Fruit fly (Drosophila melanogaster) whole organism, embryonic: ENCODE data around the gene Rbp6.
A peak's percentile ranks its signal among the peaks of the same experiment; 100 is the strongest.

Source experiments
- CG11398 ChIP-seq: fragments of 200-800 bp; sonication (Bioruptor generic); optimal IDR thresholded peaks from 2 replicates; lab custom pipeline; 2016; ENCODE audit warnings: missing biosample characterization, missing genetic modification characterization
- CG11504 ChIP-seq: fragments of 200-800 bp; sonication (Bioruptor generic); optimal IDR thresholded peaks from 3 replicates; lab custom pipeline; 2019; ENCODE audit warnings: missing biosample characterization, mild to moderate bottlenecking, missing genetic modification characterization, moderate library complexity
- CG11695 ChIP-seq: fragments of 200-800 bp; sonication (Bioruptor generic); IDR thresholded peaks from 3 replicates; pipeline ENCODE4 v1.3.6; 2022; ENCODE audit warnings: missing biosample characterization, missing genetic modification characterization
- CG14710 ChIP-seq: fragments of 200-800 bp; sonication (Bioruptor generic); optimal IDR thresholded peaks from 3 replicates; lab custom pipeline; 2019; ENCODE audit warnings: missing biosample characterization, mild to moderate bottlenecking, missing genetic modification characterization, moderate library complexity
- CG15269 ChIP-seq: fragments of 200-800 bp; sonication (Bioruptor generic); optimal IDR thresholded peaks from 2 replicates; lab custom pipeline; 2018; ENCODE audit warnings: missing biosample characterization, mild to moderate bottlenecking, missing genetic modification characterization, moderate library complexity
- CG1603 ChIP-seq: fragments of 200-800 bp; sonication (Bioruptor generic); optimal IDR thresholded peaks from 2 replicates; lab custom pipeline; 2019; ENCODE audit warnings: missing biosample characterization, mild to moderate bottlenecking, missing genetic modification characterization, moderate library complexity
- CG18011 ChIP-seq: fragments of 200-800 bp; sonication (Bioruptor generic); optimal IDR thresholded peaks from 2 replicates; lab custom pipeline; 2017; ENCODE audit warnings: missing biosample characterization, missing genetic modification characterization, mild to moderate bottlenecking, moderate library complexity, missing genotype
- CG18262 ChIP-seq: fragments of 200-800 bp; optimal IDR thresholded peaks from 3 replicates; lab custom pipeline; 2019; ENCODE audit warnings: missing biosample characterization, mild to moderate bottlenecking, missing genetic modification characterization, moderate library complexity
- CG18599 ChIP-seq: fragments of 200-800 bp; sonication (Bioruptor generic); optimal IDR thresholded peaks from 3 replicates; lab custom pipeline; 2017; ENCODE audit warnings: missing biosample characterization, missing genetic modification characterization, mild to moderate bottlenecking, moderate library complexity, missing genetic modification reagents
- CG18619 ChIP-seq: fragments of 200-800 bp; sonication (Bioruptor generic); optimal IDR thresholded peaks from 3 replicates; lab custom pipeline; 2017; ENCODE audit warnings: missing biosample characterization, mild to moderate bottlenecking, missing genetic modification characterization
- CG2199 ChIP-seq: fragments of 200-800 bp; sonication (Bioruptor generic); IDR thresholded peaks from 3 replicates; pipeline ENCODE4 v1.3.6; 2022; ENCODE audit warnings: missing biosample characterization, missing genetic modification characterization
- CG2678 ChIP-seq: fragments of 200-800 bp; sonication (Bioruptor generic); optimal IDR thresholded peaks from 3 replicates; lab custom pipeline; 2019; ENCODE audit warnings: missing biosample characterization, mild to moderate bottlenecking, missing genetic modification characterization, moderate library complexity
- CG2712 ChIP-seq: fragments of 200-800 bp; optimal IDR thresholded peaks from 3 replicates; lab custom pipeline; 2019; ENCODE audit warnings: missing biosample characterization, mild to moderate bottlenecking, missing genetic modification characterization, moderate library complexity
- CG30403 ChIP-seq: fragments of 200-800 bp; sonication (Bioruptor generic); optimal IDR thresholded peaks from 3 replicates; lab custom pipeline; 2016; ENCODE audit warnings: missing biosample characterization, missing genetic modification characterization
- CG31441 ChIP-seq: fragments of 200-800 bp; sonication (Bioruptor generic); IDR thresholded peaks from 2 replicates; pipeline ENCODE4 v1.3.6; 2022; ENCODE audit warnings: missing biosample characterization, missing genetic modification characterization
- CG3995 ChIP-seq: fragments of 200-800 bp; sonication (Bioruptor generic); optimal IDR thresholded peaks from 3 replicates; lab custom pipeline; 2016; ENCODE audit warnings: missing biosample characterization, missing genetic modification characterization
- CG7745 ChIP-seq: fragments of 200-800 bp; sonication (Bioruptor generic); optimal IDR thresholded peaks from 2 replicates; lab custom pipeline; 2018; ENCODE audit warnings: missing biosample characterization, mild to moderate bottlenecking, missing genetic modification characterization, moderate library complexity
- CG7839 ChIP-seq: fragments of 200-800 bp; sonication (Bioruptor generic); optimal IDR thresholded peaks from 3 replicates; lab custom pipeline; 2018; ENCODE audit warnings: missing biosample characterization, mild to moderate bottlenecking, missing genetic modification characterization, moderate library complexity
- CG9437 ChIP-seq: fragments of 200-800 bp; sonication (Bioruptor generic); optimal IDR thresholded peaks from 2 replicates; lab custom pipeline; 2018; ENCODE audit warnings: missing biosample characterization, mild to moderate bottlenecking, missing genetic modification characterization
- CoRest ChIP-seq: fragments of 200-800 bp; sonication (Bioruptor generic); optimal IDR thresholded peaks from 3 replicates; lab custom pipeline; 2018; ENCODE audit warnings: missing biosample characterization, mild to moderate bottlenecking, missing genetic modification characterization, moderate library complexity
- Dip3 ChIP-seq: fragments of 200-800 bp; sonication (Bioruptor generic); optimal IDR thresholded peaks from 3 replicates; lab custom pipeline; 2016; ENCODE audit warnings: missing biosample characterization, missing genetic modification characterization
- Dll ChIP-seq: fragments of 200-800 bp; sonication (Bioruptor generic); IDR thresholded peaks from 4 replicates; pipeline ENCODE4 v1.3.6; 2022; ENCODE audit warnings: missing biosample characterization, missing genetic modification characterization; ENCODE audit not compliant: partially characterized antibody
- Drgx ChIP-seq: fragments of 200-800 bp; sonication (Bioruptor generic); IDR thresholded peaks from 2 replicates; pipeline ENCODE4 v1.3.6; 2022; ENCODE audit warnings: missing biosample characterization, missing genetic modification characterization
- HmgZ ChIP-seq: fragments of 200-800 bp; sonication (Bioruptor generic); optimal IDR thresholded peaks from 2 replicates; lab custom pipeline; 2018; ENCODE audit warnings: missing biosample characterization, mild to moderate bottlenecking, missing genetic modification characterization
- Hr51 ChIP-seq, 2 experiments: fragments of 200-800 bp; sonication (Bioruptor generic); optimal IDR thresholded peaks; 2 replicates in 1 of 2; 3 replicates in 1 of 2; lab custom pipeline; 2016 to 2018; ENCODE audit warnings: missing biosample characterization in 2 of 2, missing genetic modification characterization in 2 of 2, mild to moderate bottlenecking in 1 of 2, moderate library complexity in 1 of 2
- Jarid2 ChIP-seq: fragments of 200-800 bp; sonication (Bioruptor generic); optimal IDR thresholded peaks from 3 replicates; lab custom pipeline; 2017; ENCODE audit warnings: mild to moderate bottlenecking, missing biosample characterization, missing genetic modification reagents, missing genetic modification characterization
- Oli ChIP-seq: fragments of 200-800 bp; sonication (Bioruptor generic); optimal IDR thresholded peaks from 2 replicates; lab custom pipeline; 2018; ENCODE audit warnings: missing biosample characterization, mild to moderate bottlenecking, missing genetic modification characterization, moderate library complexity
- Optix ChIP-seq: fragments of 200-800 bp; sonication (Bioruptor generic); IDR thresholded peaks from 3 replicates; pipeline ENCODE4 v1.3.6; 2022; ENCODE audit warnings: missing biosample characterization, missing genetic modification characterization
- Sox102F ChIP-seq: fragments of 200-800 bp; sonication (Bioruptor generic); optimal IDR thresholded peaks from 2 replicates; lab custom pipeline; 2018; ENCODE audit warnings: missing biosample characterization, mild to moderate bottlenecking, missing genetic modification characterization, moderate library complexity
- Xbp1 ChIP-seq: fragments of 200-800 bp; sonication (Bioruptor generic); optimal IDR thresholded peaks from 3 replicates; lab custom pipeline; 2016; ENCODE audit warnings: missing biosample characterization, mild to moderate bottlenecking, missing genetic modification characterization
- crc ChIP-seq: fragments of 200-800 bp; sonication (Bioruptor generic); optimal IDR thresholded peaks from 2 replicates; lab custom pipeline; 2016; ENCODE audit warnings: missing biosample characterization, missing genetic modification characterization
- dimm ChIP-seq: fragments of 200-800 bp; sonication (Bioruptor generic); IDR thresholded peaks from 2 replicates; pipeline ENCODE4 v1.3.6; 2022; ENCODE audit warnings: missing biosample characterization, missing genetic modification characterization
- dmrt99B ChIP-seq: fragments of 200-800 bp; sonication (Bioruptor generic); optimal IDR thresholded peaks from 2 replicates; lab custom pipeline; 2018; ENCODE audit warnings: missing biosample characterization, mild to moderate bottlenecking, missing genetic modification characterization, moderate library complexity
- dysf ChIP-seq: fragments of 200-800 bp; sonication (Bioruptor generic); IDR thresholded peaks from 3 replicates; pipeline ENCODE4 v1.3.6; 2022; ENCODE audit warnings: missing biosample characterization, missing genetic modification characterization
- fd96Cb ChIP-seq: fragments of 200-800 bp; sonication (Bioruptor generic); optimal IDR thresholded peaks from 2 replicates; lab custom pipeline; 2018; ENCODE audit warnings: missing biosample characterization, mild to moderate bottlenecking, missing genetic modification characterization, moderate library complexity
- fru ChIP-seq: fragments of >200 bp; optimal IDR thresholded peaks from 2 replicates; lab custom pipeline; 2017
- gce ChIP-seq: fragments of 200-800 bp; sonication (Bioruptor generic); IDR thresholded peaks from 3 replicates; pipeline ENCODE4 v1.3.6; 2022; ENCODE audit warnings: missing biosample characterization, missing genetic modification characterization
- gem ChIP-seq: fragments of 200-800 bp; sonication (Bioruptor generic); optimal IDR thresholded peaks from 2 replicates; lab custom pipeline; 2019; ENCODE audit warnings: missing biosample characterization, mild to moderate bottlenecking, missing genetic modification characterization, moderate library complexity
- lab ChIP-seq: fragments of 200-800 bp; sonication (Bioruptor generic); optimal IDR thresholded peaks from 3 replicates; lab custom pipeline; 2017; ENCODE audit warnings: missing biosample characterization, missing genetic modification characterization, mild to moderate bottlenecking, moderate library complexity, missing genetic modification reagents
- nerfin-1 ChIP-seq: fragments of 200-800 bp; sonication (Bioruptor generic); optimal IDR thresholded peaks from 3 replicates; lab custom pipeline; 2019; ENCODE audit warnings: missing biosample characterization, mild to moderate bottlenecking, missing genetic modification characterization, moderate library complexity
- nmo ChIP-seq: fragments of 200-800 bp; sonication (Bioruptor generic); optimal IDR thresholded peaks from 2 replicates; lab custom pipeline; 2018; ENCODE audit warnings: missing biosample characterization, mild to moderate bottlenecking, missing genetic modification characterization, moderate library complexity
- phol ChIP-seq: fragments of 200-800 bp; sonication (Bioruptor generic); optimal IDR thresholded peaks from 3 replicates; lab custom pipeline; 2018; ENCODE audit warnings: missing biosample characterization, mild to moderate bottlenecking, missing genetic modification characterization, moderate library complexity
- prd ChIP-seq, 3 experiments: fragments of >200 bp in 2 of 3; fragments of 200-800 bp in 1 of 3; sonication (Bioruptor generic) in 1 of 3; optimal IDR thresholded peaks in 2 of 3; IDR thresholded peaks in 1 of 3; 2 replicates in 2 of 3; 3 replicates in 1 of 3; pipeline versions ENCODE4 v1.3.6 to Lab custom; 2017 to 2022; ENCODE audit warnings: missing biosample characterization in 1 of 3, missing genetic modification characterization in 1 of 3
- row ChIP-seq: fragments of 200-800 bp; sonication (Bioruptor generic); IDR thresholded peaks from 3 replicates; pipeline ENCODE4 v1.3.6; 2022; ENCODE audit warnings: missing biosample characterization, missing genetic modification characterization
- sens ChIP-seq: fragments of 200-800 bp; sonication (Bioruptor generic); peaks from one replicate; lab custom pipeline; 2016; ENCODE audit warnings: missing biosample characterization, missing genetic modification characterization
- tap ChIP-seq: fragments of 200-800 bp; optimal IDR thresholded peaks from 3 replicates; lab custom pipeline; 2019; ENCODE audit warnings: missing biosample characterization, mild to moderate bottlenecking, missing genetic modification characterization, moderate library complexity
- zf30C ChIP-seq: fragments of 200-800 bp; sonication (Bioruptor generic); optimal IDR thresholded peaks from 3 replicates; lab custom pipeline; 2018; ENCODE audit warnings: missing biosample characterization, mild to moderate bottlenecking, missing genetic modification characterization

Gene Rbp6

DNA sequence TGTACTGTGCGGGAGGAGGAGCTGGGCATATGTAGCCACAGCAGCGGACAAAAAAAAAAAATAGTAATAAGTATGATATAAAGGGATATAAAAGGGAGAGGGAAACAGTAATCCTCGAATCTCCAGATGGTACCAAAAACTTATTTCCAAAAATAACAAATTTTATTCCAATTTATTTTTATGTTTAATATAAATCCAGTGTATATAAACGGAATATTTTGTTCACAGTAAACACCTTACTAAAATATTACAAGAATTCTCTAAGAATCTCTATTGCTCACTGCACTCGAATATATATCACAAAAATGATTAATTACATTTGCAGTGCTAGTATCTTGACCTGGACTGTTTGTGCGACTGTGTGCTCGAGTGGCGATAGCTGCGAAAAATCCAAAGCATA is 18.7 kb downstream of the Rbp6 start:
- TF ChIP-seq CG30403 (GFP tag; lab: Kevin White, UChicago) = peak; percentile 17
- 0 out of 3 replicates have a peak, but pooled peaks have one; percentile 10 for TF ChIP-seq row (GFP tag; lab: Robert Waterston, UW)
- TF ChIP-seq Sox102F = peak; percentile 12
- TF ChIP-seq CG2712 (tag; lab: Kevin White, UChicago) = peak; percentile 26
- TF ChIP-seq CG18619 (GFP tag; lab: Kevin White, UChicago) = no peak
- 0 out of 2 replicates have a peak, but pooled peaks have one; percentile 20 for TF ChIP-seq Drgx (GFP tag; lab: Robert Waterston, UW)
- peak; percentile 6 for TF ChIP-seq phol (tag; lab: Kevin White, UChicago)
- TF ChIP-seq fru (lab: Kevin White, UChicago) = no peak
- peak in 1 of 2 experiments; percentile 25 for TF ChIP-seq Hr51 (GFP tag; optimal IDR thresholded peaks at IDR 0.05; lab: Kevin White, UChicago)
- peak; percentile 15 for TF ChIP-seq CG9437 (GFP tag; lab: Kevin White, UChicago)
- peak; percentile 7 for TF ChIP-seq dmrt99B (tag; lab: Kevin White, UChicago)
- 0 out of 3 replicates have a peak, but pooled peaks have one; percentile 23 for TF ChIP-seq dysf (GFP tag; lab: Robert Waterston, UW)
- peak; percentile 59 for TF ChIP-seq sens
- 0 out of 3 replicates have a peak, but pooled peaks have one; percentile 32 for TF ChIP-seq CG11695 (GFP tag; lab: Robert Waterston, UW)
- no peak for TF ChIP-seq HmgZ (tag; lab: Kevin White, UChicago)
- peak; percentile 26 for TF ChIP-seq Oli (tag; lab: Kevin White, UChicago)
- peak; percentile 10 for TF ChIP-seq nmo
- TF ChIP-seq CG2678 (tag; lab: Kevin White, UChicago) = peak; percentile 22
- peak; percentile 14 for TF ChIP-seq CG11504 (tag; lab: Kevin White, UChicago)
- no peak for TF ChIP-seq Dll (GFP tag; lab: Robert Waterston, UW)
- no peak for TF ChIP-seq zf30C (GFP tag; lab: Kevin White, UChicago)
- 0 out of 2 replicates have a peak, but pooled peaks have one; percentile 30 for TF ChIP-seq CG31441 (GFP tag; lab: Robert Waterston, UW)
- TF ChIP-seq CG15269 (tag; lab: Kevin White, UChicago) = no peak
- TF ChIP-seq gem (tag; lab: Kevin White, UChicago) = peak; percentile 26
- TF ChIP-seq dimm (GFP tag; lab: Robert Waterston, UW) = 0 out of 2 replicates have a peak, but pooled peaks have one; percentile 2
- no peak for TF ChIP-seq Optix (GFP tag; lab: Robert Waterston, UW)

DNA sequence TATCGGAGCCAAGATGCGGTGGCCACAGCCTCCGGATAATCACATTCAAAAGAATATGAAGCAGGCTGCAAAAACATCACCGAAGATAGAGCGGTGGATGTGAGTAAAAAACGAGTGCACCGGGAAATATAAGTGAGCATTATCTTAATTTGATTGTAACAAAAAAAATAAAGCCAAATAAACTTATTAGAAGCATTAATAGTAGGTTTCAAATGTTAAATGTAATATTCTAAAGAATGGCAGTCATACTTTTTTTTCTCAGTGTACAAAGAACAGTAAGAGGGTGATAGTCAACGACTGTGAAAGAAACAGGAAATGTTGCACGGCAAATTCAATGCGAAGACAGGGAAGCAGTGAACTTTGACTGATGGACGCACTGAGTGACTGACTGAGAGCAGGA is 21.7 kb downstream of the Rbp6 start:
- TF ChIP-seq CG18599 (peak; percentile 25), gem (tag; lab: Kevin White, UChicago) (peak; percentile 49), nerfin-1 (tag; lab: Kevin White, UChicago) (peak; percentile 21), gce (GFP tag; lab: Robert Waterston, UW) (no peak), CG7839 (tag; lab: Kevin White, UChicago) (peak; percentile 20), CoRest (tag; lab: Kevin White, UChicago) (peak; percentile 15), Sox102F (peak; percentile 2), Optix (GFP tag; lab: Robert Waterston, UW) (no peak), dysf (GFP tag; lab: Robert Waterston, UW) (0 out of 3 replicates have a peak, but pooled peaks have one; percentile 10), CG2712 (tag; lab: Kevin White, UChicago) (peak; percentile 49), CG3995 (GFP tag; lab: Kevin White, UChicago) (no peak), tap (tag; lab: Kevin White, UChicago) (peak; percentile 15), prd (optimal IDR thresholded peaks at IDR 0.05; lab: Kevin White, UChicago) (no peak), prd (GFP tag; IDR thresholded peaks at IDR 0.05; lab: Robert Waterston, UW) (peak; percentile 31; the same call in 1 of the 3 replicates), CG14710 (tag; lab: Kevin White, UChicago) (peak; percentile 10), CG11398 (no peak), phol (tag; lab: Kevin White, UChicago) (peak; percentile 44), CG18011 (GFP tag; lab: Kevin White, UChicago) (no peak), lab (GFP tag; lab: Kevin White, UChicago) (peak; percentile 27), CG2199 (GFP tag; lab: Robert Waterston, UW) (no peak), Xbp1 (GFP tag; lab: Kevin White, UChicago) (peak; percentile 0), fd96Cb (tag; lab: Kevin White, UChicago) (peak; percentile 28), crc (no peak), CG7745 (no peak), Dip3 (GFP tag; lab: Kevin White, UChicago) (no peak), CG1603 (tag; lab: Kevin White, UChicago) (peak; percentile 4), CG18262 (tag; lab: Kevin White, UChicago) (peak; percentile 7), Jarid2 (no peak)
